Worm (Caenorhabditis elegans) whole organism, early embryonic: ENCODE results near the gene Y37D8A.26.

ENCODE experiments used
- B0310.2 ChIP-seq: sonication (generic microtip); optimal IDR thresholded peaks from 2 replicates; lab custom pipeline; 2016; ENCODE audit warnings: mild to moderate bottlenecking, missing genetic modification characterization, missing compliant biosample characterization
- F13C5.2 ChIP-seq: sonication (generic microtip); optimal IDR thresholded peaks from 2 replicates; lab custom pipeline; 2017; ENCODE audit warnings: mild to moderate bottlenecking, missing genetic modification characterization, inconsistent platforms, missing compliant biosample characterization
- aly-1 ChIP-seq: sonication (generic microtip); optimal IDR thresholded peaks from 2 replicates; lab custom pipeline; 2016; ENCODE audit warnings: missing genetic modification characterization, missing compliant biosample characterization
- ama-1 ChIP-seq: fragments of 150-350 bp; optimal IDR thresholded peaks from 2 replicates; lab custom pipeline; 2014
- ceh-13 ChIP-seq: fragments of 200-800 bp; sonication (Bioruptor generic); optimal IDR thresholded peaks from 2 replicates; lab custom pipeline; 2018; ENCODE audit warnings: mild to moderate bottlenecking, missing genetic modification characterization, missing compliant biosample characterization
- ets-7 ChIP-seq: sonication (generic microtip); optimal IDR thresholded peaks from 2 replicates; lab custom pipeline; 2016; ENCODE audit warnings: missing genotype, missing genetic modification characterization, missing compliant biosample characterization
- flt-1 ChIP-seq: fragments of 200-800 bp; sonication (Bioruptor generic); IDR thresholded peaks from 2 replicates; pipeline ENCODE4 v1.3.6; 2022; ENCODE audit warnings: missing genetic modification characterization, missing compliant biosample characterization
- hmbx-1 ChIP-seq: sonication (generic microtip); optimal IDR thresholded peaks from 2 replicates; lab custom pipeline; 2016; ENCODE audit warnings: mild to moderate bottlenecking, missing genetic modification characterization, missing compliant biosample characterization
- hmg-4 ChIP-seq: fragments of 200-800 bp; sonication (Bioruptor generic); optimal IDR thresholded peaks from 2 replicates; lab custom pipeline; 2018; ENCODE audit warnings: mild to moderate bottlenecking, missing genetic modification characterization, missing compliant biosample characterization
- hnd-1 ChIP-seq: sonication (generic microtip); optimal IDR thresholded peaks from 2 replicates; lab custom pipeline; 2016; ENCODE audit warnings: missing genetic modification characterization, missing compliant biosample characterization
- sea-1 ChIP-seq: fragments of 200-800 bp; sonication (Bioruptor generic); conservative IDR thresholded peaks from 2 replicates; pipeline ENCODE4 v1.3.6; 2022; ENCODE audit warnings: missing genetic modification characterization, missing compliant biosample characterization
- tbx-11 ChIP-seq: fragments of 200-800 bp; sonication (Bioruptor generic); IDR thresholded peaks from 2 replicates; pipeline ENCODE4 v1.3.6; 2022; ENCODE audit warnings: missing genetic modification characterization, missing compliant biosample characterization
- tra-4 ChIP-seq: sonication (generic microtip); optimal IDR thresholded peaks from 2 replicates; lab custom pipeline; 2017; ENCODE audit warnings: missing genetic modification characterization, missing compliant biosample characterization

Gene Y37D8A.26

ce11 chrIII:12807726-12808125 lies 48.8 kb downstream of the Y37D8A.26 start, which contains the start of gene BE10.3:
Gene BE10.3, plus strand, starts transcription at chrIII:12808026.
- TF ChIP-seq tra-4 (tag; lab: Kevin White, UChicago) (no peak), tbx-11 (GFP tag; lab: Robert Waterston, UW) (no peak), B0310.2 (tag; lab: Kevin White, UChicago) (no peak), ama-1 (lab: Kevin White, UChicago) (no peak), sea-1 (GFP tag; lab: Robert Waterston, UW) (no peak), F13C5.2 (tag; lab: Kevin White, UChicago) (no peak)

ce11 chrIII:12806712-12807111 lies 49.8 kb downstream of the Y37D8A.26 start, which contains the start of gene BE10.5:
Gene BE10.5, minus strand, starts transcription at chrIII:12806812.
- TF ChIP-seq F13C5.2 (tag; lab: Kevin White, UChicago) (no peak), hmg-4 (GFP tag; lab: Kevin White, UChicago) (no peak), tbx-11 (GFP tag; lab: Robert Waterston, UW) (no peak), hmbx-1 (tag; lab: Kevin White, UChicago) (no peak), flt-1 (GFP tag; lab: Robert Waterston, UW) (no peak), sea-1 (GFP tag; lab: Robert Waterston, UW) (no peak), hnd-1 (no peak), aly-1 (tag; lab: Kevin White, UChicago) (no peak), ceh-13 (GFP tag; lab: Kevin White, UChicago) (no peak), ets-7 (tag; lab: Kevin White, UChicago) (no peak)
